Fruit fly (Drosophila melanogaster) whole organism, wandering third instar larva: ENCODE measurements around the gene CG31463.

Source experiments
- CG32264 ChIP-seq: fragments of 200-800 bp; sonication (Bioruptor generic); optimal IDR thresholded peaks from 2 replicates; lab custom pipeline; 2016; ENCODE audit warnings: missing biosample characterization, missing genetic modification characterization
- CG9705 ChIP-seq: fragments of 200-800 bp; sonication (Bioruptor generic); optimal IDR thresholded peaks from 2 replicates; lab custom pipeline; 2018; ENCODE audit warnings: missing biosample characterization, mild to moderate bottlenecking, missing genetic modification characterization
- Dfd ChIP-seq: fragments of >200 bp; optimal IDR thresholded peaks from 2 replicates; lab custom pipeline; 2017; ENCODE audit warnings: missing biosample characterization, missing genetic modification characterization
- Dif ChIP-seq: fragments of 200-275, 200-300 bp; sonication (Bioruptor generic); optimal IDR thresholded peaks from 2 replicates; lab custom pipeline; 2018; ENCODE audit warnings: missing biosample characterization, missing genetic modification characterization; ENCODE audit not compliant: partially characterized antibody
- GATAd ChIP-seq: sonication (Bioruptor generic); optimal IDR thresholded peaks from 2 replicates; lab custom pipeline; 2016; ENCODE audit warnings: missing biosample characterization, missing genetic modification characterization
- HLH106 ChIP-seq: fragments of 200-800 bp; optimal IDR thresholded peaks from 3 replicates; lab custom pipeline; 2019; ENCODE audit warnings: missing biosample characterization, mild to moderate bottlenecking, missing genetic modification characterization, moderate library complexity
- Hnf4 ChIP-seq: fragments of 200-800 bp; sonication (Bioruptor generic); optimal IDR thresholded peaks from 2 replicates; lab custom pipeline; 2016; ENCODE audit warnings: missing biosample characterization, mild to moderate bottlenecking, missing genetic modification characterization
- Hr78 ChIP-seq: fragments of >200 bp; optimal IDR thresholded peaks from 2 replicates; lab custom pipeline; 2017; ENCODE audit warnings: missing biosample characterization, missing genetic modification characterization
- Hr83 ChIP-seq: fragments of 200-300 bp; sonication (Bioruptor generic); optimal IDR thresholded peaks from 2 replicates; lab custom pipeline; 2016; ENCODE audit warnings: missing biosample characterization, mild to moderate bottlenecking, missing genetic modification characterization, moderate library complexity; ENCODE audit not compliant: poor library complexity, severe bottlenecking
- Jra ChIP-seq: sonication (Bioruptor generic); optimal IDR thresholded peaks from 2 replicates; lab custom pipeline; 2016; ENCODE audit warnings: missing biosample characterization, missing genetic modification characterization
- Mio ChIP-seq: sonication (Bioruptor generic); optimal IDR thresholded peaks from 2 replicates; lab custom pipeline; 2016; ENCODE audit warnings: missing biosample characterization, missing genetic modification characterization
- Myc ChIP-seq: fragments of >200 bp; optimal IDR thresholded peaks from 2 replicates; lab custom pipeline; 2017
- N ChIP-seq: fragments of >200 bp; optimal IDR thresholded peaks from 2 replicates; lab custom pipeline; 2018; ENCODE audit warnings: missing biosample characterization, missing external identifiers, missing genetic modification characterization
- OdsH ChIP-seq: fragments of 200-800 bp; sonication (Bioruptor generic); optimal IDR thresholded peaks from 2 replicates; lab custom pipeline; 2016; ENCODE audit warnings: missing biosample characterization, mild to moderate bottlenecking, missing genetic modification characterization
- Rel ChIP-seq, 2 experiments: fragments of 200-800 bp; sonication (Bioruptor generic) in 1 of 2; optimal IDR thresholded peaks; 2 replicates in 1 of 2; 3 replicates in 1 of 2; lab custom pipeline; 2016 to 2019; ENCODE audit warnings: mild to moderate bottlenecking in 2 of 2, missing biosample characterization in 2 of 2, missing genetic modification characterization in 2 of 2, moderate library complexity in 1 of 2
- Sp1 ChIP-seq: fragments of 200-800 bp; sonication (Bioruptor generic); optimal IDR thresholded peaks from 3 replicates; lab custom pipeline; 2019; ENCODE audit warnings: missing biosample characterization, mild to moderate bottlenecking, missing genetic modification characterization, moderate library complexity
- br ChIP-seq: fragments of 200-800 bp; sonication (Bioruptor generic); optimal IDR thresholded peaks from 2 replicates; lab custom pipeline; 2016; ENCODE audit warnings: missing biosample characterization, missing genetic modification characterization
- dl ChIP-seq, 2 experiments: fragments of 175-275, 200-275 bp in 1 of 2; fragments of 200-275 bp in 1 of 2; sonication (Bioruptor generic); optimal IDR thresholded peaks; lab custom pipeline; 2018; ENCODE audit warnings: mild to moderate bottlenecking in 2 of 2, missing biosample characterization in 2 of 2, missing genetic modification characterization in 2 of 2, moderate library complexity in 2 of 2; ENCODE audit not compliant: partially characterized antibody in 2 of 2, insufficient read depth in 1 of 2
- dmrt93B ChIP-seq: fragments of 200-800 bp; sonication (Bioruptor generic); optimal IDR thresholded peaks from 2 replicates; lab custom pipeline; 2018; ENCODE audit warnings: missing biosample characterization, mild to moderate bottlenecking, missing genetic modification characterization
- dsf ChIP-seq: sonication (Bioruptor generic); optimal IDR thresholded peaks from 2 replicates; lab custom pipeline; 2016; ENCODE audit warnings: missing biosample characterization, missing genetic modification characterization, borderline replicate concordance
- ey ChIP-seq: fragments of 200-800 bp; sonication (Bioruptor generic); optimal IDR thresholded peaks from 2 replicates; lab custom pipeline; 2016; ENCODE audit warnings: missing biosample characterization, missing genetic modification characterization
- foxo ChIP-seq, 2 experiments: fragments of 200-800 bp; sonication (Bioruptor generic); optimal IDR thresholded peaks; 2 replicates in 1 of 2; 3 replicates in 1 of 2; lab custom pipeline; 2016 to 2017; ENCODE audit warnings: missing biosample characterization in 2 of 2, missing genetic modification characterization in 2 of 2
- fru ChIP-seq: fragments of 200-800 bp; sonication (Bioruptor generic); optimal IDR thresholded peaks from 3 replicates; lab custom pipeline; 2016; ENCODE audit warnings: missing biosample characterization, mild to moderate bottlenecking, missing genetic modification characterization
- h ChIP-seq: fragments of 200-800 bp; sonication (Bioruptor generic); optimal IDR thresholded peaks from 3 replicates; lab custom pipeline; 2016; ENCODE audit warnings: missing biosample characterization, mild to moderate bottlenecking, missing genetic modification characterization
- jim ChIP-seq: fragments of 175-275, 200-325 bp; sonication (Bioruptor generic); optimal IDR thresholded peaks from 2 replicates; lab custom pipeline; 2016; ENCODE audit warnings: missing biosample characterization, mild to moderate bottlenecking, missing genetic modification characterization
- lola ChIP-seq: fragments of >200 bp; optimal IDR thresholded peaks from 2 replicates; lab custom pipeline; 2017; ENCODE audit warnings: missing biosample characterization, missing genetic modification characterization
- pan ChIP-seq: fragments of >200 bp; optimal IDR thresholded peaks from 2 replicates; lab custom pipeline; 2017
- psq ChIP-seq: fragments of 200-800 bp; sonication (Bioruptor generic); optimal IDR thresholded peaks from 3 replicates; lab custom pipeline; 2017; ENCODE audit warnings: missing biosample characterization, mild to moderate bottlenecking, missing genetic modification characterization, moderate library complexity
- rgr ChIP-seq: fragments of 200-800 bp; sonication (Bioruptor generic); optimal IDR thresholded peaks from 3 replicates; lab custom pipeline; 2016; ENCODE audit warnings: missing biosample characterization, mild to moderate bottlenecking, missing genetic modification characterization
- sage ChIP-seq: fragments of 200-800 bp; sonication (Bioruptor generic); optimal IDR thresholded peaks from 2 replicates; lab custom pipeline; 2016; ENCODE audit warnings: missing biosample characterization, mild to moderate bottlenecking, missing genetic modification characterization
- sv ChIP-seq: fragments of 200-800 bp; sonication (Bioruptor generic); optimal IDR thresholded peaks from 3 replicates; lab custom pipeline; 2016; ENCODE audit warnings: missing biosample characterization, missing genetic modification characterization
- tai ChIP-seq: sonication (Bioruptor generic); optimal IDR thresholded peaks from 2 replicates; lab custom pipeline; 2016; ENCODE audit warnings: missing biosample characterization, missing genetic modification characterization
- usp ChIP-seq: fragments of >200 bp; optimal IDR thresholded peaks from 2 replicates; lab custom pipeline; 2017; ENCODE audit warnings: missing biosample characterization, missing genetic modification characterization
- woc ChIP-seq: sonication (Bioruptor generic); optimal IDR thresholded peaks from 2 replicates; lab custom pipeline; 2016; ENCODE audit warnings: missing biosample characterization, mild to moderate bottlenecking, missing genetic modification characterization

The CG31463 gene

DNA sequence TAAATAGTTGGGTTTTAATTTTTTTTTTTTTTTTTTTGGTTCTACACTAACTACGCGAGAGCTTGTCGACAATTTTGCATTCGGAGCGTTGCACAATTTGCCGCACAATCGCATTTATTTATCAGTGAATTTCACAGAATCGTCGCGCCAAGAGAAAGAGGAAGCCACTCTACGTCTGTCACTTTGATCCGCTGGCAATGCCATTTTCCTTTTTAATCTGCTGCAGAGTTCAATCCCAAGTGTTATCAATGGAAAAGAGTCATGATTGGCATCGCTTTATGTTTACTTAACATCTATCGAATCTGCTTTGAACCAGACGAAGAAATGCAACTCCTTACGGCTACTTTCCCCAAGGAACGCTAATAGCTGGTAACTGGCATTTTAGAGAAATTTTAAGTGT is 37.5 kb downstream of the CG31463 start:
- TF ChIP-seq Rel (GFP tag; optimal IDR thresholded peaks at IDR 0.05; lab: Kevin White, UChicago) (no peak), Rel (tag; optimal IDR thresholded peaks at IDR 0.05; lab: Kevin White, UChicago) (no peak), dmrt93B (GFP tag; lab: Kevin White, UChicago) (no peak), dl (GFP tag; optimal IDR thresholded peaks at IDR 0.05; lab: Kevin White, UChicago; ENCODE audit: insufficient read depth in 1 of 2, partially characterized antibody in 2 of 2) (no peak)
- TF ChIP-seq, all 38 proteins: peak for 0

DNA sequence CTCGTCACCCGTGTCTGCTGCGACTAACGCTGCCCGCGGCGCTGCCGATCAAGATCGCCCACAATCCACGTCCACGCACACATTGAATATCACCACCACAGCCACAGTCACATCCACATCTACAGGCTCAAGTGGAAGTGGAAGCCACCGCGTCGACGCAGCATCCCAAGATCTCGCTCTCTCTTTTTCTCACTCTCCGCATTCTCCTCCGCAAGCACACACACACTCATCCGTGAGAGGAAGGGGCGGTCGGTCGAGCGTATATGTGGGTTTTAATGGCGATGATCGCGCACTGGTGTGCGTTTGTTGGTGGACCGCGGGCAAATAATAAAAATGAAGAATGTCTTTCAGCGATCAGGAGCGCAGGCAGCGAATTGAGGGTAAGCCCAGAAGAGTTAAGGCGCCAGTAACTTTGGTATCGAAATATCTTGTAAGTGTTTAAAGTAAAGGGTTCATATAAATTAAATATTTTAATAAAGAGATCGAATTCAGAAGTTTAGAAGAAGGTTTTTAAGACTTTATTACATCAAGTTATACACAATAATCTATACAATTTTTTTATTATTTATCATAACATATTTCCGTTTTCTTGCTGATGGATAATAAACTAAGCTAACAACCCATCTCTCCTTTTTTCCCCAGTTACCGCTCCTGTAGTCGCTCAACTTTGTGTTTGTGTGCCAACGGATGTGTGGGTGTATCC is 41.8 kb downstream of the CG31463 start, which contains the start of gene Poxm:
Gene Poxm (minus strand): TSS at position 25 of the 703 bp plus-strand sequence.
- TF ChIP-seq br (GFP tag; lab: Kevin White, UChicago) (peak; percentile 62), dmrt93B (GFP tag; lab: Kevin White, UChicago) (peak; percentile 97), OdsH (GFP tag; lab: Kevin White, UChicago) (peak; percentile 85), lola (GFP tag; lab: Kevin White, UChicago) (no peak), Hr78 (GFP tag; lab: Kevin White, UChicago) (no peak), dsf (GFP tag; lab: Kevin White, UChicago) (peak; percentile 46), tai (GFP tag; lab: Kevin White, UChicago) (no peak), Myc (lab: Kevin White, UChicago) (no peak), sage (GFP tag; lab: Kevin White, UChicago) (peak; percentile 69), Dfd (peak; percentile 83), Hr83 (GFP tag; lab: Kevin White, UChicago) (peak; percentile 19), Jra (GFP tag; lab: Kevin White, UChicago) (peak; percentile 26), psq (GFP tag; lab: Kevin White, UChicago) (peak; percentile 89), HLH106 (tag; lab: Kevin White, UChicago) (peak; percentile 95), CG9705 (GFP tag; lab: Kevin White, UChicago) (peak; percentile 87), ey (GFP tag; lab: Kevin White, UChicago) (peak; percentile 79), woc (GFP tag; lab: Kevin White, UChicago) (no peak), foxo (GFP tag; optimal IDR thresholded peaks at IDR 0.05; lab: Kevin White, UChicago) (peak in 1 of 2 experiments; percentile 93), usp (no peak), sv (peak; percentile 83), Rel (GFP tag; optimal IDR thresholded peaks at IDR 0.05; lab: Kevin White, UChicago) (no peak), Rel (tag; optimal IDR thresholded peaks at IDR 0.05; lab: Kevin White, UChicago) (peak; percentile 54), jim (no peak), Hnf4 (peak; percentile 49), CG32264 (peak; percentile 1), h (GFP tag; lab: Kevin White, UChicago) (peak; percentile 90), rgr (peak; percentile 81), Mio (peak; percentile 17), dl (GFP tag; optimal IDR thresholded peaks at IDR 0.05; lab: Kevin White, UChicago; ENCODE audit: insufficient read depth in 1 of 2, partially characterized antibody in 2 of 2) (peak; percentile 45 to 52), Sp1 (peak; percentile 94), fru (GFP tag; lab: Kevin White, UChicago) (peak; percentile 90), N (GFP tag; lab: Kevin White, UChicago) (peak; percentile 44), Dif (GFP tag; lab: Kevin White, UChicago) (peak; percentile 78)

dm6 chr3R:8334471-8334783 is 42.3 kb downstream of the CG31463 start:
- no peak for TF ChIP-seq Sp1
- TF ChIP-seq psq (GFP tag; lab: Kevin White, UChicago) = peak; percentile 8
- no peak for TF ChIP-seq dl (GFP tag; optimal IDR thresholded peaks at IDR 0.05; lab: Kevin White, UChicago; ENCODE audit: insufficient read depth in 1 of 2, partially characterized antibody in 2 of 2)
- no peak for TF ChIP-seq woc (GFP tag; lab: Kevin White, UChicago)
- TF ChIP-seq pan (lab: Kevin White, UChicago) = no peak
- TF ChIP-seq Dfd = no peak
- TF ChIP-seq ey (GFP tag; lab: Kevin White, UChicago) = no peak
- TF ChIP-seq lola (GFP tag; lab: Kevin White, UChicago) = no peak
- TF ChIP-seq jim = no peak

DNA sequence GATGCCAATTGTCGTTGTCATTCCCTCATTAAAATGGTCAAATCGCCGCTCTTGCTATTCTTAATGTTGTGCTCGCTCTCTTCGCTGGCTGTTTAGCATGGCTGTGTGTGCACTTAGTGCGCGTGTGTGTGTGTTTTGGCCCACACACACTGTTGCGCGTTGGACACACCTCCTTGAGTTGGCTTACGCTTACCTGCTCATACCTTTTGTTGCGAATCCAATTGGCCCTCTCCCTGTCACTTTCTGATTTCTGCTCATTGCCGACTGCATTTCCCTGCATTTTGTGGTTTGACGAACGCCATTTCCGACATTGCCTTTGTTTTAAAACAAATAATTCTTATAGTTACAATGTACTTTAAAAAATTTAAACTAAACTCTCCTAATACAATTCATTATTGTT is 42.8 kb downstream of the CG31463 start:
- TF ChIP-seq br (GFP tag; lab: Kevin White, UChicago) (no peak), GATAd (no peak), HLH106 (tag; lab: Kevin White, UChicago) (no peak), usp (no peak), Hr78 (GFP tag; lab: Kevin White, UChicago) (no peak), Dif (GFP tag; lab: Kevin White, UChicago) (no peak), Myc (lab: Kevin White, UChicago) (no peak), tai (GFP tag; lab: Kevin White, UChicago) (no peak), psq (GFP tag; lab: Kevin White, UChicago) (no peak), h (GFP tag; lab: Kevin White, UChicago) (no peak), dmrt93B (GFP tag; lab: Kevin White, UChicago) (no peak)
